Fruit fly (Drosophila melanogaster) whole organism, prepupa: ENCODE data around the gene Tsf2.

ENCODE experiments used
- CG34406 ChIP-seq: fragments of 200-800 bp; sonication (Bioruptor generic); optimal IDR thresholded peaks from 3 replicates; lab custom pipeline; 2016; ENCODE audit warnings: missing biosample characterization, missing genetic modification characterization
- CG3919 ChIP-seq: fragments of 200-800 bp; sonication (Bioruptor generic); optimal IDR thresholded peaks from 3 replicates; lab custom pipeline; 2016; ENCODE audit warnings: missing biosample characterization, missing genetic modification characterization
- CG8119 ChIP-seq: fragments of 200-800 bp; sonication (Bioruptor generic); IDR thresholded peaks from 3 replicates; pipeline ENCODE4 v1.3.6; 2022; ENCODE audit warnings: missing biosample characterization, missing genetic modification characterization
- CG8632 ChIP-seq: fragments of 200-800 bp; sonication (Bioruptor generic); optimal IDR thresholded peaks from 3 replicates; lab custom pipeline; 2016; ENCODE audit warnings: missing biosample characterization, missing genetic modification characterization
- CG9139 ChIP-seq: fragments of 200-800 bp; sonication (Bioruptor generic); optimal IDR thresholded peaks from 3 replicates; lab custom pipeline; 2017; ENCODE audit warnings: missing biosample characterization, mild to moderate bottlenecking, missing genetic modification characterization
- Met ChIP-seq: fragments of 200-800 bp; sonication (Bioruptor generic); optimal IDR thresholded peaks from 3 replicates; lab custom pipeline; 2016; ENCODE audit warnings: missing biosample characterization, missing genetic modification characterization
- Sox14 ChIP-seq: fragments of 200-800 bp; sonication (Bioruptor generic); optimal IDR thresholded peaks from 3 replicates; lab custom pipeline; 2016; ENCODE audit warnings: missing biosample characterization, missing genetic modification characterization
- cyc ChIP-seq: fragments of 200-800 bp; sonication (Bioruptor generic); optimal IDR thresholded peaks from 3 replicates; lab custom pipeline; 2016; ENCODE audit warnings: missing biosample characterization, missing genetic modification characterization
- fkh ChIP-seq: fragments of 200-800 bp; sonication (Bioruptor generic); optimal IDR thresholded peaks from 3 replicates; lab custom pipeline; 2017; ENCODE audit warnings: missing biosample characterization, mild to moderate bottlenecking, missing genetic modification characterization, moderate library complexity
- svp ChIP-seq: fragments of 200-800 bp; sonication (Bioruptor generic); peaks from one replicate; lab custom pipeline; 2016; ENCODE audit warnings: missing biosample characterization, missing genetic modification characterization

DNA sequence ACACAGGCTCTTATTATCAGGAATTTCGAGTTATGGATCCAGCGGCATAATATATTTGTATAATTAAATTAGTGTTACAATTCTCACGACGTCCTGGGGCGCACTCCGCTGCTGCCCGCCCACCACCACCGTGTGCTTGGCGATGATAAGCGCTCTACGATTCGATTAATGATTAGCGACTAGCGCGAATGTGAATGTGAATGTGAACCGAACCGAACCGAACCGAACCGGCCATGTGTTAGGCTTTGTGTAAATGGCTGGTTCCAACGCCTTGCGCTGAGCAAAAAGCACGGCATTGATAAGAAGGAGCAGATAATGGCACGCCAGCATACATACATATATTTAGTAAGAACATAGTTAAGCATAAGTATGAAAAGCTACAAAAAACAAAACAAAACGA is 14.2 kb downstream of the Tsf2 start:
- TF ChIP-seq CG34406 (GFP tag; lab: Kevin White, UChicago) (no peak), CG8119 (no peak), Met (GFP tag; lab: Kevin White, UChicago) (no peak), CG9139 (GFP tag; lab: Kevin White, UChicago) (no peak), CG8632 (GFP tag; lab: Kevin White, UChicago) (no peak), CG3919 (no peak), svp (peak; percentile 85), cyc (GFP tag; lab: Kevin White, UChicago) (no peak), fkh (GFP tag; lab: Kevin White, UChicago) (no peak), Sox14 (GFP tag; lab: Kevin White, UChicago) (no peak)
